Fruit fly (Drosophila melanogaster): ENCODE measurements around the gene CG33290.

dm6 chr3L:21542059-21542458 lies at the start of gene CG33290:
- TF ChIP-seq CG1620 (GFP tag; optimal IDR thresholded peaks at IDR 0.05) (no peak), ovo (GFP tag; optimal IDR thresholded peaks at IDR 0.05) (no peak), pad (GFP tag; optimal IDR thresholded peaks at IDR 0.05) (no peak), toe (GFP tag; optimal IDR thresholded peaks at IDR 0.05) (no peak), Crg-1 (GFP tag; optimal IDR thresholded peaks at IDR 0.05) (no peak), Hr96 (GFP tag; optimal IDR thresholded peaks at IDR 0.05) (no peak)

Measured in whole organism, adult.